Fruit fly (Drosophila melanogaster) whole organism: ENCODE results near the gene CG4455.

ENCODE experiments used
- CG8478 ChIP-seq: fragments of >200 bp; optimal IDR thresholded peaks from 2 replicates; lab custom pipeline; 2018; ENCODE audit warnings: inconsistent platforms
- Dll ChIP-seq: fragments of >200 bp; optimal IDR thresholded peaks from 2 replicates; lab custom pipeline; 2017
- EcR ChIP-seq, 2 experiments: fragments of >200 bp; optimal IDR thresholded peaks; 2 replicates each; lab custom pipeline; 2017; ENCODE audit warnings: missing biosample characterization in 2 of 2, missing genetic modification characterization in 2 of 2, missing genetic modification reagents in 2 of 2
- pan ChIP-seq: fragments of >200 bp; optimal IDR thresholded peaks from 2 replicates; lab custom pipeline; 2017
- psq ChIP-seq: fragments of >200 bp; optimal IDR thresholded peaks from 2 replicates; lab custom pipeline; 2017
- usp ChIP-seq: fragments of >200 bp; optimal IDR thresholded peaks from 2 replicates; lab custom pipeline; 2017; ENCODE audit warnings: missing biosample characterization, missing genetic modification characterization, mixed read lengths

- TF ChIP-seq Dll (no peak), psq (lab: Kevin White, UChicago) (no peak), EcR (GFP tag; optimal IDR thresholded peaks at IDR 0.05; lab: Kevin White, UChicago) (no peak), CG8478 (no peak), usp (GFP tag; lab: Kevin White, UChicago) (no peak), pan (lab: Kevin White, UChicago) (no peak)
Observed at dm6 chr2L:16316410-16316809, 36.3 kb upstream of the CG4455 start.
